Fruit fly (Drosophila melanogaster): Measurements from ENCODE around the gene Usp8.
A peak's percentile ranks its signal among the peaks of the same experiment; 100 is the strongest.

Gene Usp8

DNA sequence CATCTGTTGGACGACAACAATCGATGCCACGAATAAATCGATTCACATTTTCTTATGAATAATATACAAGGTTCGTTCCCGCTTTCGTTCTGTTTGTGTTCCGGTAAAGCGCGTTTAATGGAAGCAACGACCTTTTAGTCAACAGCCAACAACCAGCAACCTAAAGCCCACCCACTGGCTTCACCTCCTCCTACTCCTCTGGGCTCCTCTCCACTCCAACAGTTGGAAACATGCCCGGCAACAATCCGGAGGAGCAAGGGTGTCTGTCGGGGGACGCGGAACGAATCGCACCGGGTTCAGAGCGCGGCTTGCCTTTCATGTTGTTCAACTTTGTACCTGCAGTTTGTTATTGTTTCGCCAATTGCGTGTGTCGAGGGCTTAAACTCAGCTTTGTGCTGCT, 9.8 kb upstream of the Usp8 start:
- no peak for TF ChIP-seq Rel (GFP tag; optimal IDR thresholded peaks at IDR 0.05)
- peak; percentile 14 for TF ChIP-seq Rel (tag; optimal IDR thresholded peaks at IDR 0.05)
- no peak for TF ChIP-seq Jra (GFP tag; optimal IDR thresholded peaks at IDR 0.05)
- TF ChIP-seq brk (GFP tag; optimal IDR thresholded peaks at IDR 0.05): no peak
- TF ChIP-seq Dif (GFP tag; optimal IDR thresholded peaks at IDR 0.05; ENCODE audit: partially characterized antibody): peak; percentile 16

dm6 chr3R:21126673-21127284, 7.3 kb upstream of the Usp8 start:
- TF ChIP-seq N (GFP tag; optimal IDR thresholded peaks at IDR 0.05) (peak; percentile 84), brk (GFP tag; optimal IDR thresholded peaks at IDR 0.05) (no peak)

- TF ChIP-seq OdsH (GFP tag; optimal IDR thresholded peaks at IDR 0.05) (peak; percentile 49), psq (GFP tag; optimal IDR thresholded peaks at IDR 0.05) (peak; percentile 58), sage (GFP tag; optimal IDR thresholded peaks at IDR 0.05) (no peak), foxo (GFP tag; optimal IDR thresholded peaks at IDR 0.05) (peak in 1 of 2 experiments; percentile 82), tai (GFP tag; optimal IDR thresholded peaks at IDR 0.05) (no peak), HLH106 (tag; optimal IDR thresholded peaks at IDR 0.05) (peak; percentile 58), brk (GFP tag; optimal IDR thresholded peaks at IDR 0.05) (no peak), Sp1 (GFP tag; optimal IDR thresholded peaks at IDR 0.05) (peak; percentile 63), Hr83 (GFP tag; optimal IDR thresholded peaks at IDR 0.05; ENCODE audit: poor library complexity, severe bottlenecking) (peak; percentile 80), Myc (optimal IDR thresholded peaks at IDR 0.05) (peak; percentile 50), sv (GFP tag; optimal IDR thresholded peaks at IDR 0.05) (peak; percentile 47), Dfd (GFP tag; optimal IDR thresholded peaks at IDR 0.05) (no peak), Mio (GFP tag; optimal IDR thresholded peaks at IDR 0.05) (no peak), woc (GFP tag; optimal IDR thresholded peaks at IDR 0.05) (no peak), Vsx2 (GFP tag; optimal IDR thresholded peaks at IDR 0.05; ENCODE audit: partially characterized antibody) (no peak), br (GFP tag; optimal IDR thresholded peaks at IDR 0.05) (no peak), rgr (GFP tag; optimal IDR thresholded peaks at IDR 0.05) (peak; percentile 74), usp (GFP tag; optimal IDR thresholded peaks at IDR 0.05) (no peak), ey (GFP tag; optimal IDR thresholded peaks at IDR 0.05) (peak; percentile 64), pan (optimal IDR thresholded peaks at IDR 0.05) (no peak), Jra (GFP tag; optimal IDR thresholded peaks at IDR 0.05) (peak; percentile 81), lola (GFP tag; optimal IDR thresholded peaks at IDR 0.05) (no peak), CG9705 (GFP tag; optimal IDR thresholded peaks at IDR 0.05) (peak; percentile 25)
Measured at dm6 chr3R:21127352-21127985, 6.6 kb upstream of the Usp8 start, which contains the start of the genes slmb and CG5793. TSS of gene slmb (minus strand) at chr3R:21127485. TSS of gene CG5793 (plus strand) at chr3R:21127573.

dm6 chr3R:21129617-21130016, 4.4 kb upstream of the Usp8 start, which contains the start of gene Obp93a:
TSS of gene Obp93a (minus strand) at chr3R:21129717.
- TF ChIP-seq Sp1 (GFP tag; optimal IDR thresholded peaks at IDR 0.05): no peak
- TF ChIP-seq dmrt93B (GFP tag; optimal IDR thresholded peaks at IDR 0.05): no peak
- no peak for TF ChIP-seq Vsx2 (GFP tag; optimal IDR thresholded peaks at IDR 0.05; ENCODE audit: partially characterized antibody)
- TF ChIP-seq Hnf4 (GFP tag; optimal IDR thresholded peaks at IDR 0.05): no peak

- TF ChIP-seq Jra (GFP tag; optimal IDR thresholded peaks at IDR 0.05) (no peak), psq (GFP tag; optimal IDR thresholded peaks at IDR 0.05) (no peak), Sp1 (GFP tag; optimal IDR thresholded peaks at IDR 0.05) (no peak), sage (GFP tag; optimal IDR thresholded peaks at IDR 0.05) (no peak), lola (GFP tag; optimal IDR thresholded peaks at IDR 0.05) (no peak), Hr83 (GFP tag; optimal IDR thresholded peaks at IDR 0.05; ENCODE audit: poor library complexity, severe bottlenecking) (no peak), sv (GFP tag; optimal IDR thresholded peaks at IDR 0.05) (no peak), rgr (GFP tag; optimal IDR thresholded peaks at IDR 0.05) (no peak), ey (GFP tag; optimal IDR thresholded peaks at IDR 0.05) (no peak), br (GFP tag; optimal IDR thresholded peaks at IDR 0.05) (no peak), Mio (GFP tag; optimal IDR thresholded peaks at IDR 0.05) (no peak), Hr78 (GFP tag; optimal IDR thresholded peaks at IDR 0.05) (no peak), OdsH (GFP tag; optimal IDR thresholded peaks at IDR 0.05) (no peak), Vsx2 (GFP tag; optimal IDR thresholded peaks at IDR 0.05; ENCODE audit: partially characterized antibody) (peak; percentile 99), Dif (GFP tag; optimal IDR thresholded peaks at IDR 0.05; ENCODE audit: partially characterized antibody) (peak; percentile 98), Hnf4 (GFP tag; optimal IDR thresholded peaks at IDR 0.05) (no peak), dl (GFP tag; optimal IDR thresholded peaks at IDR 0.05; ENCODE audit: insufficient read depth in 1 of 2, partially characterized antibody in 2 of 2) (peak; percentile 43 to 86)
Measured at dm6 chr3R:21130050-21130449, 4.0 kb upstream of the Usp8 start, which contains the start of gene Ice2. TSS of gene Ice2 (plus strand) at chr3R:21130216.
